Fruit fly (Drosophila melanogaster) whole organism, embryonic: ENCODE data around the gene RpL13.

Source experiments
- Abd-B ChIP-seq: fragments of 200-800 bp; sonication (Bioruptor generic); optimal IDR thresholded peaks from 2 replicates; lab custom pipeline; 2018; ENCODE audit warnings: missing biosample characterization, mild to moderate bottlenecking, missing genetic modification characterization, moderate library complexity
- Atf-2 ChIP-seq: fragments of 200-800 bp; sonication (Bioruptor generic); optimal IDR thresholded peaks from 2 replicates; lab custom pipeline; 2016; ENCODE audit warnings: missing biosample characterization, missing genetic modification characterization
- BEAF-32 ChIP-seq: fragments of 200-800 bp; sonication (Bioruptor generic); optimal IDR thresholded peaks from 3 replicates; lab custom pipeline; 2017; ENCODE audit warnings: missing biosample characterization, missing genetic modification characterization, mild to moderate bottlenecking, moderate library complexity, missing genetic modification reagents
- CG10274 ChIP-seq: fragments of 200-800 bp; sonication (Bioruptor generic); optimal IDR thresholded peaks from 3 replicates; lab custom pipeline; 2017; ENCODE audit warnings: missing biosample characterization, mild to moderate bottlenecking, missing genetic modification characterization
- CG10543 ChIP-seq: fragments of 200-800 bp; sonication (Bioruptor generic); optimal IDR thresholded peaks from 3 replicates; lab custom pipeline; 2017; ENCODE audit warnings: missing biosample characterization, mild to moderate bottlenecking, missing genetic modification characterization, moderate library complexity
- CG13624 ChIP-seq: fragments of 200-800 bp; sonication (Bioruptor generic); optimal IDR thresholded peaks from 2 replicates; lab custom pipeline; 2016; ENCODE audit warnings: missing biosample characterization, missing genetic modification characterization
- CG14710 ChIP-seq: fragments of 200-800 bp; sonication (Bioruptor generic); optimal IDR thresholded peaks from 3 replicates; lab custom pipeline; 2019; ENCODE audit warnings: missing biosample characterization, mild to moderate bottlenecking, missing genetic modification characterization, moderate library complexity
- CG15073 ChIP-seq: fragments of 200-800 bp; sonication (Bioruptor generic); optimal IDR thresholded peaks from 2 replicates; lab custom pipeline; 2016; ENCODE audit warnings: missing biosample characterization, missing genetic modification characterization
- CG15601 ChIP-seq: fragments of 200-800 bp; sonication (Bioruptor generic); optimal IDR thresholded peaks from 3 replicates; lab custom pipeline; 2019; ENCODE audit warnings: missing biosample characterization, mild to moderate bottlenecking, missing genetic modification characterization, moderate library complexity
- CG1647 ChIP-seq: fragments of 200-800 bp; sonication (Bioruptor generic); optimal IDR thresholded peaks from 3 replicates; lab custom pipeline; 2016; ENCODE audit warnings: missing biosample characterization, missing genetic modification characterization
- CG17802 ChIP-seq: fragments of 200-800 bp; sonication (Bioruptor generic); optimal IDR thresholded peaks from 2 replicates; lab custom pipeline; 2018; ENCODE audit warnings: missing biosample characterization, mild to moderate bottlenecking, missing genetic modification characterization, moderate library complexity
- CG17829 ChIP-seq: fragments of 200-800 bp; optimal IDR thresholded peaks from 2 replicates; lab custom pipeline; 2019; ENCODE audit warnings: missing biosample characterization, mild to moderate bottlenecking, missing genetic modification characterization, moderate library complexity
- CG2889 ChIP-seq: fragments of 200-800 bp; sonication (Bioruptor generic); IDR thresholded peaks from 3 replicates; pipeline ENCODE4 v1.3.6; 2022; ENCODE audit warnings: missing biosample characterization, missing genetic modification characterization
- CG30020 ChIP-seq: fragments of 200-800 bp; optimal IDR thresholded peaks from 2 replicates; lab custom pipeline; 2019; ENCODE audit warnings: missing biosample characterization, mild to moderate bottlenecking, missing genetic modification characterization, moderate library complexity
- CG34224 ChIP-seq: fragments of 200-800 bp; sonication (Bioruptor generic); IDR thresholded peaks from 3 replicates; pipeline ENCODE4 v1.3.6; 2022; ENCODE audit warnings: missing biosample characterization, missing genetic modification characterization; ENCODE audit not compliant: partially characterized antibody
- CG4617 ChIP-seq: fragments of 200-800 bp; sonication (Bioruptor generic); optimal IDR thresholded peaks from 3 replicates; lab custom pipeline; 2016; ENCODE audit warnings: missing biosample characterization, missing genetic modification characterization, borderline replicate concordance
- CG6765 ChIP-seq: fragments of 200-800 bp; sonication (Bioruptor generic); optimal IDR thresholded peaks from 3 replicates; lab custom pipeline; 2017; ENCODE audit warnings: missing biosample characterization, mild to moderate bottlenecking, missing genetic modification characterization
- CG7271 ChIP-seq: fragments of 200-800 bp; sonication (Bioruptor generic); optimal IDR thresholded peaks from 2 replicates; lab custom pipeline; 2018; ENCODE audit warnings: missing biosample characterization, mild to moderate bottlenecking, missing genetic modification characterization, moderate library complexity
- CG7928 ChIP-seq: fragments of 200-800 bp; sonication (Bioruptor generic); optimal IDR thresholded peaks from 2 replicates; lab custom pipeline; 2017; ENCODE audit warnings: missing biosample characterization, mild to moderate bottlenecking, missing genetic modification characterization
- CG8944 ChIP-seq: fragments of 200-800 bp; sonication (Bioruptor generic); optimal IDR thresholded peaks from 3 replicates; lab custom pipeline; 2016; ENCODE audit warnings: missing biosample characterization, missing genetic modification characterization
- CG9727 ChIP-seq: fragments of 200-800 bp; sonication (Bioruptor generic); optimal IDR thresholded peaks from 3 replicates; lab custom pipeline; 2017; ENCODE audit warnings: missing biosample characterization, mild to moderate bottlenecking, missing genetic modification characterization
- CG9797 ChIP-seq: fragments of 200-800 bp; sonication (Bioruptor generic); optimal IDR thresholded peaks from 3 replicates; lab custom pipeline; 2018; ENCODE audit warnings: missing biosample characterization, mild to moderate bottlenecking, missing genetic modification characterization
- CHES-1-like ChIP-seq: fragments of 200-800 bp; sonication (Bioruptor generic); optimal IDR thresholded peaks from 2 replicates; lab custom pipeline; 2016; ENCODE audit warnings: missing biosample characterization, missing genetic modification characterization
- Gsc ChIP-seq: fragments of 200-800 bp; sonication (Bioruptor generic); IDR thresholded peaks from 2 replicates; pipeline ENCODE4 v1.3.6; 2022; ENCODE audit warnings: missing biosample characterization, missing genetic modification characterization
- Gug ChIP-seq: fragments of 200-800 bp; sonication (Bioruptor generic); IDR thresholded peaks from 4 replicates; pipeline ENCODE4 v1.3.6; 2022; ENCODE audit warnings: missing biosample characterization, missing genetic modification characterization
- Hr3 ChIP-seq: fragments of 200-800 bp; sonication (Bioruptor generic); optimal IDR thresholded peaks from 3 replicates; lab custom pipeline; 2016; ENCODE audit warnings: missing biosample characterization, missing genetic modification characterization
- MESR4 ChIP-seq: fragments of 200-800 bp; sonication (Bioruptor generic); optimal IDR thresholded peaks from 2 replicates; lab custom pipeline; 2018; ENCODE audit warnings: missing biosample characterization, mild to moderate bottlenecking, missing genetic modification characterization, moderate library complexity
- Mes4 ChIP-seq: fragments of 200-800 bp; sonication (Bioruptor generic); optimal IDR thresholded peaks from 2 replicates; lab custom pipeline; 2016; ENCODE audit warnings: missing biosample characterization, missing genetic modification characterization
- Ssrp ChIP-seq: fragments of 200-800 bp; sonication (Bioruptor generic); optimal IDR thresholded peaks from 2 replicates; lab custom pipeline; 2018; ENCODE audit warnings: missing biosample characterization, mild to moderate bottlenecking, missing genetic modification characterization, moderate library complexity
- bigmax ChIP-seq: fragments of 200-800 bp; sonication (Bioruptor generic); optimal IDR thresholded peaks from 2 replicates; lab custom pipeline; 2018; ENCODE audit warnings: missing biosample characterization, mild to moderate bottlenecking, missing genetic modification characterization
- cato ChIP-seq: fragments of 200-800 bp; sonication (Bioruptor generic); optimal IDR thresholded peaks from 2 replicates; lab custom pipeline; 2016; ENCODE audit warnings: missing biosample characterization, missing genetic modification characterization, borderline replicate concordance
- cg ChIP-seq: fragments of 200-800 bp; sonication (Bioruptor generic); optimal IDR thresholded peaks from 3 replicates; lab custom pipeline; 2019; ENCODE audit warnings: missing biosample characterization, mild to moderate bottlenecking, missing genetic modification characterization, moderate library complexity
- chinmo ChIP-seq: fragments of 200-800 bp; sonication (Bioruptor generic); IDR thresholded peaks from 4 replicates; pipeline ENCODE4 v1.3.6; 2022; ENCODE audit warnings: missing biosample characterization, missing genetic modification characterization; ENCODE audit not compliant: partially characterized antibody
- ci ChIP-seq: fragments of 200-800 bp; sonication (Bioruptor generic); IDR thresholded peaks from 3 replicates; pipeline ENCODE4 v1.3.6; 2022; ENCODE audit warnings: missing biosample characterization, missing genetic modification characterization
- emc ChIP-seq: fragments of 200-800 bp; sonication (Bioruptor generic); optimal IDR thresholded peaks from 2 replicates; lab custom pipeline; 2016; ENCODE audit warnings: missing biosample characterization, missing genetic modification characterization
- fd102C ChIP-seq: fragments of 200-800 bp; sonication (Bioruptor generic); optimal IDR thresholded peaks from 2 replicates; lab custom pipeline; 2018; ENCODE audit warnings: missing biosample characterization, mild to moderate bottlenecking, missing genetic modification characterization, moderate library complexity
- gcm ChIP-seq: fragments of 200-800 bp; sonication (Bioruptor generic); optimal IDR thresholded peaks from 2 replicates; lab custom pipeline; 2019; ENCODE audit warnings: missing biosample characterization, mild to moderate bottlenecking, missing genetic modification characterization, moderate library complexity
- hkb ChIP-seq, 2 experiments: fragments of 200-800 bp in 1 of 2; fragments of >200 bp in 1 of 2; sonication (Bioruptor generic) in 1 of 2; IDR thresholded peaks in 1 of 2; optimal IDR thresholded peaks in 1 of 2; 2 replicates each; pipeline versions ENCODE4 v1.3.6 to Lab custom; 2017 to 2022; ENCODE audit warnings: missing biosample characterization in 1 of 2, missing genetic modification characterization in 1 of 2
- ind ChIP-seq: fragments of 200-800 bp; sonication (Bioruptor generic); optimal IDR thresholded peaks from 3 replicates; lab custom pipeline; 2016; ENCODE audit warnings: missing biosample characterization, missing genetic modification characterization
- lab ChIP-seq: fragments of 200-800 bp; sonication (Bioruptor generic); optimal IDR thresholded peaks from 3 replicates; lab custom pipeline; 2017; ENCODE audit warnings: missing biosample characterization, missing genetic modification characterization, mild to moderate bottlenecking, moderate library complexity, missing genetic modification reagents
- pfk ChIP-seq: fragments of 200-800 bp; sonication (Bioruptor generic); optimal IDR thresholded peaks from 2 replicates; lab custom pipeline; 2018; ENCODE audit warnings: missing biosample characterization, mild to moderate bottlenecking, missing genetic modification characterization, moderate library complexity
- psq ChIP-seq: fragments of 200-800 bp; sonication (Bioruptor generic); optimal IDR thresholded peaks from 2 replicates; lab custom pipeline; 2017; ENCODE audit warnings: missing biosample characterization, missing genetic modification characterization
- scrt ChIP-seq: fragments of 200-800 bp; sonication (Bioruptor generic); optimal IDR thresholded peaks from 2 replicates; lab custom pipeline; 2018; ENCODE audit warnings: missing biosample characterization, mild to moderate bottlenecking, missing genetic modification characterization, moderate library complexity
- sqz ChIP-seq: fragments of 200-800 bp; sonication (Bioruptor generic); optimal IDR thresholded peaks from 3 replicates; lab custom pipeline; 2018; ENCODE audit warnings: missing biosample characterization, mild to moderate bottlenecking, missing genetic modification characterization
- tio ChIP-seq: fragments of 200-800 bp; sonication (Bioruptor generic); optimal IDR thresholded peaks from 2 replicates; lab custom pipeline; 2017; ENCODE audit warnings: missing biosample characterization, missing genetic modification characterization, inconsistent platforms
- tna ChIP-seq: fragments of 200-800 bp; sonication (Bioruptor generic); IDR thresholded peaks from 2 replicates; pipeline ENCODE4 v1.3.6; 2022; ENCODE audit warnings: missing biosample characterization, missing genetic modification characterization; ENCODE audit not compliant: partially characterized antibody

The RpL13 gene

DNA sequence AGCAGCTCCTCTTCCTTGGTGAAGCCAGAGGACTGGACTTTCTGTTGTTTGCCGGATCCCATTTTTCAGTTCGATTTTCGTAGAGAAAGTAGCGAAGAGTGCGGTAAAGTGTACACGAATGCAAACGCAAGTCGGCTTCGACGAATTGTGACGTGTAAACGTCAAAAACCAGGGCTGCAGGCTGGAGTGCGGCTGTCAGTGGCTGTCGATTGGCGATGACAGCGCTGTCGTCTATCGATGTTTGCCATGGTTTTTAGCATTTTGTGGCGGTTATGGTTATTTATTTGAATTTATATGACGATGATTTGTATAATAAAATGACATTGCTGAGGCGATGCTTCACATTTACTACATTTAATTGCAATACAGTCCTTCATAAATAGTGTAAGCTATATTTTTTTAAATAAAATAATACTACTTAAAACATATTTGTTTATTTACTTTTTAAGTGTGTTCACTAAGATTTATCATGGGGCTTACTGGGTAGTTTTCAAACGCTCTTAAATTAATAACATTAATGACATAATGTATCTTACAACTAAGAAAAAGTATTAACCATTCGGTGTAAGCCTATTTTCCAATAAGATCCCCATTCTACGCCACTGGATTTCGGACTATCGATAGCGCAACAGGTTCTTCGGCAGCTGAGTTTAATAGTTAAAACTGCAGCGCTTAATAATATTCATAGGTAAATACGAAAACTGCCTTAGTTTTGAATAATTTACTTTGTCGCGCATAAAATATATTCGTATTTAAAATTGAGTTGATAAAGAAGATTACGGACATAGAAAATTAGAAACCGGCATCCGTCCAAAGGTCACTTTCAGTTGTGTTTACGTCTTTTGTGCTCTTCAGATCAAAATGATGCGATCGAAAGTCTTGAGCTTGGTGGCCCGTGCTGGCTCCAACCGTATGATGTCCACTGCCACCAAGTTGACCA lies 48.8 kb upstream of the RpL13 start, which contains the start of the genes CG5885 and CG4598 (continued):
- TF ChIP-seq CG15601 (peak; percentile 62), CG4617 (peak; percentile 48), Gsc (GFP tag; lab: Robert Waterston, UW) (no peak), CG6765 (peak; percentile 36), CG17802 (tag; lab: Kevin White, UChicago) (no peak), CG7928 (GFP tag; lab: Kevin White, UChicago) (peak; percentile 98), ci (GFP tag; lab: Robert Waterston, UW) (peak; percentile 85), CG8944 (peak; percentile 9), tna (peak; percentile 48), BEAF-32 (peak; percentile 82), CG14710 (tag; lab: Kevin White, UChicago) (peak; percentile 64), CG34224 (GFP tag; lab: Robert Waterston, UW) (peak; percentile 72; the same call in 2 of the 3 replicates), fd102C (GFP tag; lab: Kevin White, UChicago) (no peak), CG10543 (GFP tag; lab: Kevin White, UChicago) (peak; percentile 73), cg (no peak), pfk (GFP tag; lab: Kevin White, UChicago) (no peak), lab (GFP tag; lab: Kevin White, UChicago) (peak; percentile 40), Ssrp (tag; lab: Kevin White, UChicago) (peak; percentile 70), CG1647 (GFP tag; lab: Kevin White, UChicago) (no peak), cato (GFP tag; lab: Kevin White, UChicago) (peak; percentile 29), CG13624 (peak; percentile 32), CHES-1-like (GFP tag; lab: Kevin White, UChicago) (no peak), Atf-2 (no peak), CG7271 (no peak), CG10274 (GFP tag; lab: Kevin White, UChicago) (no peak), CG17829 (tag; lab: Kevin White, UChicago) (peak; percentile 56), Gug (GFP tag; lab: Robert Waterston, UW) (peak; percentile 56; the same call in 2 of the 4 replicates), Abd-B (GFP tag; lab: Kevin White, UChicago) (peak; percentile 44), CG9797 (GFP tag; lab: Kevin White, UChicago) (peak; percentile 47), CG30020 (peak; percentile 54), bigmax (GFP tag; lab: Kevin White, UChicago) (no peak), psq (GFP tag; lab: Kevin White, UChicago) (peak; percentile 42), CG2889 (GFP tag; lab: Robert Waterston, UW) (0 out of 3 replicates have a peak, but pooled peaks have one; percentile 28), Hr3 (peak; percentile 72), tio (no peak), gcm (GFP tag; lab: Kevin White, UChicago) (peak; percentile 38), ind (GFP tag; lab: Kevin White, UChicago) (peak; percentile 59), Mes4 (GFP tag; lab: Kevin White, UChicago) (no peak), CG15073 (GFP tag; lab: Kevin White, UChicago) (no peak), emc (GFP tag; lab: Kevin White, UChicago) (no peak), chinmo (GFP tag; lab: Robert Waterston, UW) (peak; percentile 83; the same call in 2 of the 4 replicates), hkb (optimal IDR thresholded peaks at IDR 0.05; lab: Kevin White, UChicago) (no peak), hkb (GFP tag; IDR thresholded peaks at IDR 0.05; lab: Robert Waterston, UW) (peak; percentile 84), CG9727 (GFP tag; lab: Kevin White, UChicago) (peak; percentile 57), scrt (peak; percentile 78), MESR4 (GFP tag; lab: Kevin White, UChicago) (peak; percentile 97), sqz (GFP tag; lab: Kevin White, UChicago) (no peak)
